Fruit fly (Drosophila melanogaster) whole organism, pupa: ENCODE data around the gene Bub3.
A peak's percentile ranks its signal among the peaks of the same experiment; 100 is the strongest.

Source experiments
- CG34367 ChIP-seq: fragments of 200-800 bp; sonication (Bioruptor generic); optimal IDR thresholded peaks from 2 replicates; lab custom pipeline; 2018; ENCODE audit warnings: missing biosample characterization, mild to moderate bottlenecking, missing genetic modification characterization
- CG4496 ChIP-seq: fragments of 200-800 bp; sonication (Bioruptor generic); IDR thresholded peaks from 3 replicates; pipeline ENCODE4 v1.3.6; 2022; ENCODE audit warnings: missing biosample characterization, missing genetic modification characterization
- CG9948 ChIP-seq: fragments of 200-800 bp; sonication (Bioruptor generic); optimal IDR thresholded peaks from 2 replicates; lab custom pipeline; 2018; ENCODE audit warnings: missing biosample characterization, mild to moderate bottlenecking, missing genetic modification characterization, moderate library complexity
- EcR ChIP-seq: fragments of 200-800 bp; sonication (Bioruptor generic); optimal IDR thresholded peaks from 3 replicates; lab custom pipeline; 2019; ENCODE audit warnings: missing biosample characterization, missing genetic modification characterization, mild to moderate bottlenecking, moderate library complexity, missing genetic modification reagents
- Pif1B ChIP-seq: fragments of 200-800 bp; sonication (Bioruptor generic); optimal IDR thresholded peaks from 3 replicates; lab custom pipeline; 2016; ENCODE audit warnings: missing biosample characterization, missing genetic modification characterization
- Snoo ChIP-seq: fragments of 200-800 bp; sonication (Bioruptor generic); optimal IDR thresholded peaks from 3 replicates; lab custom pipeline; 2017; ENCODE audit warnings: missing biosample characterization, mild to moderate bottlenecking, missing genetic modification characterization, inconsistent platforms
- rn ChIP-seq: fragments of 200-800 bp; sonication (Bioruptor generic); IDR thresholded peaks from 2 replicates; pipeline ENCODE4 v1.3.6; 2022; ENCODE audit warnings: missing biosample characterization, missing genetic modification characterization

dm6 chr3R:29690960-29691527 lies 15.8 kb upstream of the Bub3 start:
- peak; percentile 47; the same call in 1 of the 3 replicates for TF ChIP-seq CG4496 (GFP tag; lab: Robert Waterston, UW)
- no peak for TF ChIP-seq CG34367
- no peak for TF ChIP-seq Pif1B (GFP tag; lab: Kevin White, UChicago)
- no peak for TF ChIP-seq Snoo (tag; lab: Kevin White, UChicago)
- no peak for TF ChIP-seq rn
- TF ChIP-seq CG9948 (tag; lab: Kevin White, UChicago), result no peak
- TF ChIP-seq EcR (GFP tag; lab: Kevin White, UChicago), result no peak
